Fruit fly (Drosophila melanogaster) whole organism, larva: Measurements from ENCODE around the gene Cdep.

Experiments used
- noc ChIP-seq: fragments of 200-800 bp; sonication (Bioruptor generic); optimal IDR thresholded peaks from 3 replicates; lab custom pipeline; 2019; ENCODE audit warnings: missing biosample characterization, mild to moderate bottlenecking, missing genetic modification characterization, moderate library complexity

Cdep gene

DNA sequence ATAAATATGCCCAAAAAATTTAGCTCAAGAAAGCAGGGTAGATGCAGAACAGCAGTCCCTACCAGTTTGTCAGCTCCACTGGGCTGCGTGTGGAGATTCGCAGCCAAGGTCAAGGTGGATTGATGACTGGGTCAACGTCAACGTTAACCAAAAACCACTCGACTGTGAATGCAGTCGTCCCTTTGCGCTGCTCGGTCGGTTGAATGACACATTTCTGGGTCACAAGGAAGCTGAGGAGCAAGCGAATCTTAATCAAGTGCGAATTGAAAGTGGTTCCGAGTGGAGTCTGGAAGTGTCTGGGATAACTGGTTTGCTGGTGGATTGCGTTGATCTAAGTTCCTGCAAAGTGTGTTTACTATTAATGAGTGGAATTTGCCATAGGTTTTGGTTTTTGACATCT, 53.0 kb downstream of the Cdep start:
- no peak for TF ChIP-seq noc (tag; lab: Kevin White, UChicago)

DNA sequence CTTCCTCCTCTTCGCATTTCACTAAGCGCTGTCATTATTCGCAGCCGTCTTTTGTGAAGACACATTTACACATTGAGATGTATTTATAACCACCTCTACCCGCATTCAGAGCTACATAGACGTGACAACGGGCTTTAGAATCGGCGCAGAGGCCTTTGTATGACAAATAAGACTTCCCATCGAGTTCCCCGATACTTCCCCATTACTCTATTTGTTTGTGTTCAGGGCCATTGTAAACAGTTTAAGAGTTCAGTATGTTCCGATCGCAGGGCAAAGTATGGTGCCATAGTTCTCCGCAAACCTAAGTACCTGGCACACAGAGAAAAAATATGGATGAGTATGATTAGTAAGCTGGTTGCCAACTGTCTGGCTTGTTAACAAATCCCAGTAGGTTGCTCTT, 53.6 kb downstream of the Cdep start:
- TF ChIP-seq noc (tag; lab: Kevin White, UChicago) = no peak

DNA sequence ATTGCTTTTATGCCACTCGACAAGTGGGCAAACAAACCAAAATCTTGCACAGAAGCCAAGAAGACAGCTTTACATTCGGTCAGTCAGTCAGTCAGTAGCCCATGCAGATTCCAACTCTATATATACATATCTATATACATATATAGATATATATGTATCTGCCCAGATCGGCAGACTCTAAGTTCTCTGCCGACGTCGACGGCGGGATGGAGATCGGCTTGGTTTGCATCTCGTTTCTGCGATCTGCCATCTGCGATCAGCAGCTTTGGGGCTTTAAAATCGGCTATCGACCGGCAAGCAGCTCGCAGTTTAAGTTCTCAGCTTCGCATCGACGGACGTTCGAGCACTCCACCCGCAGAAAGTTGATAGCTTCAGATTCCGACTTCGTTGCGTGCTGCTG, 54.8 kb downstream of the Cdep start, which contains the start of gene Jhbp1:
TSS of gene Jhbp1 (plus strand) at position 301 of the 400 bp plus-strand sequence.
- no peak for TF ChIP-seq noc (tag; lab: Kevin White, UChicago)

DNA sequence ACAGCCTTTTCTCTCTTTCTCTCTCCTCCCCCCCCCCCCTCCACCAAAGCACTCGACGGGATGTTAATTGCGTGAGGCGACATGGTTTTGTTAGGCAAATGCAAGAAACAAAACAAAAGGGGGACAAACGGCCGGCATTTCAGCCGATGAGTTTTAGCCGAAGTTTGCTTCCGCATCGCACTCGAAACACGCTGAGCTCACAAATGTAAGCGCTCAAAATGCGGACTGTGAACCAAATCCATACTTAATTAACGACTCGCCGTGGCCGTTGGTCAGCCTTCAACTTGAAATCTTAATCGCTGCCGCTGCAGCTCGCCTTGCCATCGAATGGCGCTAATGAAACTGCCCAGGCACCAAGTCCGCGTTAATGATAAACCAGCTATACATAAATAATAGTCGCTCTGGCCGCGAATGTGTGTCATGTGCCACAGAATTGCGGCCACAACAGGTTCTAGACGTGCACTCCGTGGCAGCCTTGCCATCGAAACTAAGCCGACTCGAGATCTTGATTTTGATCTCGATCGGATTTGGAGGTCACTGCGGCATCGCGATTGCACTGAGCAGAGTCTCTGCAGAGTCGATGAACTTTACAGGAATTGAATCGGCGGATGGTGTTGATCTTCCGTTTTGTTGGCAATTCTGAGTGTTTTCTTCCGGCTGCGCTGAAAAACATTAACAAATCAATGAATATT, 56.0 kb downstream of the Cdep start:
- no peak for TF ChIP-seq noc (tag; lab: Kevin White, UChicago)

DNA sequence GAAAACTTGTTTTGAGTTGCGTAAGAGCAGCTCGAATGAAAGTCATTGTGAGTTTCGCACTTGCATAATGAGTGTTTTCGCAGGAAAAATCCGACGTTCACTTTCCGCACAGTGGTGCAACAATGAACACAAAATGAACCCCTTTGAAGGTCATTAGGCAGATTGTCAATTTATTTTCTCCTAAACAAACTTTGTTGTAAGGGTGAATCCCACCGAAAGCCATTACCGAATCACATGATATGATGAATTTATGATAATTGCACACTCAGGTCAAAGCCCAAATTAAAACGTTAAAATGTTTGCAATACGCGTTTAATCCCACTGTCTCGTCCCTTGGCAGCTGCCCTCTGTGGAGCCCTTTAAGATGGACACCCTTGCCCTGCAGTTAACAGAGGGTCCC, 56.9 kb downstream of the Cdep start:
- TF ChIP-seq noc (tag; lab: Kevin White, UChicago) = no peak

DNA sequence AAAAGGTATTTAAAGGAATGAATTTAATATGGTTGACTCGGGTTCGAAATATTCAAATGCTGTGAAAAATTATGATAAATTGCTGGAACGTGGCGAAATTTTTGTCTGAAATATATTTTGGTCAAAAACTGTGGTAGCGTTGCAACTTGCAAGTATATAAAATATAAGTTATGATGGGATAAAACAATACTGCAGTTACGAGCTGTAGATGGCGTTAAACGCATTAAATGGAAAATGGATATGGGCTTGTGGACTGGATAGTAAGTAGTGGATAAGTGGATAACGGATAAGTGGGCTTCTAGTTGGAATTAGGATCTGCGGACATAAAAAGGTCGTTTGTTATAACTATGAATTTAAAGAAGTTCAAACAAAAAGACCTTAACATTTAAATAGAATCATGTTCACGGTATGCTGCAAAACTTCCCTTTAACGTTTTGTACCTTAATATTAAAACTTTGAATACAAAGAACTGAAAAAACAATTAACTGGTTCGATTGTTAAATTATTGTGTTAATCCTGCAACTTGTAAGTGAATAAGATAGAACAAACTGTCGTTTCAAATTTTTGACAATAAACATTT, 58.9 kb downstream of the Cdep start:
- no peak for TF ChIP-seq noc (tag; lab: Kevin White, UChicago)

DNA sequence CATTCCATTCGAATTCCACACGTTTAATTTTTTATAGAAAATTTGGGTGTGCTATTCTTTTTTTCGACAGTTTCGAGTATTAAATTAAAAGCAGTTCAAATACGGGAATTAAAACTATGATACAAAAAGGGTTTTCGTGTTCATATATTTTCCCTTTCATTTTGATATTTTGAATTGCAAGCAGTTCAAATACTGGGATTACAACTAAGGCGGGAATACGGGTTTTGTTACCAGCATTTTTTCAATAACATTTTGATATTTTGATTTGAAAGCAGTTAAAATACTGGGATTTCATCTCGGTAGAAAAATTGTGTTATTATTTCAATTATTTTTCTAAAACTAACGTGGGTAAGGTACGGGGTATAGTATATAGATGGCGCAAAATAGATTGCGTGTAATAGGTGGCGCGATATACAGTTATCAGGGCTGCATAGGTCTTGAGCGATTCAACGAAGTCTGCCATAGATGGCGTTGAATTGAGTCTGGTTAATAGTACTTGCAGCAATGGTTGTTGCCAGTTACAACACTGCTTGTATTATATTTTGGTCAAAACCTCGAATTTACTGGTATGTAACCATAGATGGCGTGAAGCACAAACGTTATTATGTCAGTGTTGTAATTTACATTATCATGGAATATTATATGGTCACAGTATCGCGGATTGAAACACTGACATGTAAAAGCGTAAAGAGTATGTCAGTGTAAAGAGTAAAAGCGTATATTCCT, 60.2 kb downstream of the Cdep start:
- TF ChIP-seq noc (tag; lab: Kevin White, UChicago) = no peak

DNA sequence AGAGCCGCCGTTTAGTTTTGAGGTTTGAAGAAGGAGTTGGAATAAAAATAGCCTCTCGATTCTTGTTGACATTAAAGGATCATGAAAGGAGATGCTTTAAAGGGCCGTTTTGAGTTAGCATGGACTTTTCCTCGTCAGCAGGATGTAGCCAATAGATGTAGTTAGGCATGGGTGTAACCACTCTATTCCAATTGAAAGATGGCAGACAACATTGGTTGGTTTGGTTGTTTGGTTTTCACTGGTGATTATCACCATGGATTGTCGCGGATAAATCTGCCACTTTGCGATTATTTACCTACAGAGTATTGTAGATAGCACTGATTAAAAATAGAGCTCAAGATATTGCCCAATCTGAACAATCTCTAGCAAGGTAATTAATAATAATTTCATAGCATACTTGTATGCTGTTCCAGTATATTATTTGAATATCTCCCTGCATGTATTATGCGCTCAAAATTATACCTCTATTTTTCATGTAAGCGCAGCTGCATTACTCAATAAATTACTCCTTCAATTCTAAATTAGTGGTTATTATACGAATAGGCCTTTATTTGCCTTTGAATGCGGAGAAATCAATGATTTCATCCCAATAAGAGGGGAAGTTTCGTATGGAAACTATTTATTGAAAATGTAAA, 62.7 kb downstream of the Cdep start:
- TF ChIP-seq noc (tag; lab: Kevin White, UChicago) = no peak

DNA sequence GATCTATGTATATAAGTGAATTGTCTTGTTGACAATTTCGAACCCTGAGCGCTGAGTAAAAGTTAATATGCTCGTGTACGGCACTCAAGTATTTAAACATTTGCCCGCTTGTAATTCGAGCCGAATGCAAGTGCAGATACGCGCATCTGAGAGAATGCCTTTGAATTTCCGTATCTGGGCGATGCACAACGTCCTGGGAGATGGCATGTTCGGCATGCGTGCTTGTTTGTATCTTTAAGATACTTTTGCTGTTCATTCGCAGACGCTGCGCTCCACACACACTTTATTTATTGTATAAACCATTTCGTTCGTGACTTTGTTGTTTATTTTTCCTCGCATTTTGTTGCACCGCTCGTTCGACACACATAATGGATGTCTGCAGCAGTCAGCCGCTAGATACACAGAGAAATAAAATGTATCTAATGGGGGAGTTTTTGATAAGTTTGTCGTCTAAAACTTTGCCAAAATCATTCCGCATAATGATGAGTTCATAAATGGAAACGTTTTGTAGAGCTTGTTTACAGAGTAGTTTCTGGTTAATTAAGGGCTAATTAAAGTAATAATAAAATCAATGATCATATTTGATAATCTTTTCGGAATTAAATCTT, 63.5 kb downstream of the Cdep start:
- TF ChIP-seq noc (tag; lab: Kevin White, UChicago) = no peak

DNA sequence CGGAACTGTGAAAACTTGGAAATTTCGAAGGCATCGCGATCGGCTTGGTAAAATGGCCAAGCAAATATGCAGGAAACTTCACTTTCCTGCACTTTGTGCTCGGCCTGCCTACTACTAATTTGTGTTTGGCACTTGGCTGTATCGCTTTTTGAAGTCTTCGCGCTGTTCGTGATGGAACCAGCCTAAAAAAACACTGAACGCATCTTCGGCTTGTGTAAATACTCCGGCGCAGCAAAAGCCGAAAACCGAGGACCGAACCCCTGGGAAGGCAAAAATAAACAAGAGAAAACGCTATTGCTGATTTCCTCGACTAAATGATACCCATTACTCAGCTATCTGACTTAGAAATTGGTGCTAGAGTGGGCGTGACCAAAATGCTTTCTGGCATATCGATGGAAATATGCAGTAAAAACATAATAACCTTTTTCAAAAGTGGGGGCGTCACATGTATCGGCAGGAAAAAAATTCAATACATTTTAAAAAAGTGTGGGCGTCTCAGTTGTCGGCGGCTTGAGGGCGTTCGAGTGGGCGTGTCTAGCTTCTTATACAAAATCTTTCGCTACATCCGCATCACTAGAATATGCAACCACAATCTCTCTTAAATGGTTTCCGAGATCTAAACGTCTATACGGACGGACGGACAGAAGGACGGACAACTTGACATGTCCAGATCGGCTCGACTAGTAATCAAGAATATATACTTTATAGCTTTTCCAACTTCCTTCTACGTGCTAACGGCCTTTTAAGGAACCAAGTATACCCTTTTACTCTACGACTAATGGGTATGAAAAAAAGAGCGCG, 64.4 kb downstream of the Cdep start:
- no peak for TF ChIP-seq noc (tag; lab: Kevin White, UChicago)

DNA sequence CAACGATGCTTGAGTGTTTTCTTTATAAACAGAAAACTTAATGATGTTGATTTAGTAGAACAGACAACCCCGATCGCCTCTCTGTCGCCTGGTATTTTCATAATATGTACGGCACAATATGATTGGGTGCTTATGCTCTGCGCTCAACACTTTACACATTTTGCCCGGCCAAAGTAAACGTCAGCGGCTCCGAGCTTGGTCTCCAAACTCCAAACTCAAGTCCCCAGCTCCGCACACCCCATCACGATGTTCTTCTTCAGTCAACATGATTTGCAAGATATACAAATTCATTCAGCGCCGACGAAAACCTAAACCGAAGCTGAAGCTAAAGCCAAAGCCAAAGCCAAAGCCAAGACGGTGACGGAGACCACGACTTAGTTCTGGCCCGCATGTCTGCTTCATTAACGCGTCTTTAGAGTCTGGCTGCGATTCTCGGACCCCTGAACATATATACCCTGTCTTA, 65.0 kb downstream of the Cdep start:
- no peak for TF ChIP-seq noc (tag; lab: Kevin White, UChicago)

DNA sequence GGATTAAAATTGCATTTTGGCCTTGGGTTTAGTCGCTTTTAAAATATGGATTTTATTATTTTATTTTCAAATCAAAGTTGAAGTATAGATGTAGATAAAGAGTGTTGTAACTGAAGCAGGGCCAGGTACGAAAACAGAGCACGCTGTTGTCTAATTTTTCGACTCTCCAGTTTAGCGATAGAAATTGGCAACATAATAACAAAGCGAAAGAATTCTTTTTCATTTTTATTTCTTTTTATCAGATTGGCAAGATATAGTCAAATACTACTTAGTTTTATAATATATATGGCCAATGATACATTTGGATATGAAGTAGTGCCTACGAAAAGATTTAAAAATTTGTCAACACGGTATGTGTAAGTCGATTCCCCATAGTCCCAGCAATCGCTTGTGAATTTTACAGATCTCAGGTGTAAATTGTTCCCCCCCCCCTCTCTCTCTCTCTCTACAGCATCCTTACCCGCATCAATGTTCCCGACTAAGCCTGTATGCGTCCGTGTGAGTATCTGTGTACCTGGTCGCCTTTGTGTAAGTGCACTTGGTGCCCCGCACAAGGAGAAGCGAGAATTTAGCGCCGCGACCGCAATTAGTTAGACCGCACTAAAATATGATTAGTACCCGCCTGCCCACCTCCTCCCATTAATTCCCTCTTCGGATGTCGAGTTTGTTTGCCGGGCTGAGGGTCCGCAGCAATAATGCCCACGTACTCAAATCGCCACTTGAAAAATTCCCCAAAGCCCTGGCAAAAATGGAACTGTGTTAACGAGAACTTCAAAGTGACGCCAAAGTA, 65.7 kb downstream of the Cdep start:
- no peak for TF ChIP-seq noc (tag; lab: Kevin White, UChicago)

DNA sequence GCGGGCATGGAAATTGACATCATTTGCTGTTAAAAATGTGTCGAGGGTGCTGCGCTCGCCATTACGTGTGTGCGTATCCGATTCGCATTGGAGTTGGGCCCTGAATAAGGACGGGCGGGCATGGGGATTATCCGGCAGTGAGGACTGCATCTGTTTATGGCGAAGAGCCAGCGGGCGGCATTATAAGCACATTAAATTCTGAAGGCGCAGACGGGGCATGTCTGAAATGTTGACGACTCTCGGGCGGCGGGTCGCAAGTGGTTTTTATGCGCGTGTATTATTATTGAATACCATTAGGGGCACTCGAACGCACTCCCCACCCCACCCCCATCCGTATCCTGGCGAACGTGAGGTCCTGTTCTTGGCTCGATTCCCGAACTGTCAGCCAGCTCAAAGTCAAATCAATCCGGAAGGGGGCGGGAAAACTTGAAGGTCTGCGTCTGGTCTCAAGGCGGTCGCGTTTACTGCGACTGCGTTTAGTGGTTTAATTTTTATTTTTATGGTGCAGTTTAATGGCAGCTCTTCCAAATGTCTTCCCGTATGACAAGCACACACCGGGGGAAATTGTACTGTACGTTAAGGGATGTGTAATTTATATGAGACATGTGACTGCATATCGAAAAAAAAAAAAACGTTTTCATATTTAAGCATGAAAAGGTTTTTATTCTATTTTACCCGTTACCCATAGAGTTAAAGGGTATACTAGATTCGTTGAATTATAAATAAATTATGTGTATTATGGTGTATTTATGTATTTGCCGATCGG, 68.1 kb downstream of the Cdep start:
- TF ChIP-seq noc (tag; lab: Kevin White, UChicago) = no peak
